Worm (Caenorhabditis elegans): ENCODE measurements around the gene M7.8.

M7.8 gene

ce11 chrIV:11092502-11093080 lies 2.3 kb downstream of the M7.8 start, which contains the start of gene bcc-1 (continued):
- TF ChIP-seq mdl-1 (tag; optimal IDR thresholded peaks at IDR 0.05) (peak in 1 of 2 experiments; percentile 53), nhr-25 (tag; optimal IDR thresholded peaks at IDR 0.05; ENCODE audit: borderline replicate concordance, insufficient read depth) (peak; percentile 10), zfp-3 (GFP tag; conservative IDR thresholded peaks at IDR 0.05) (no peak), set-16 (GFP tag; IDR thresholded peaks at IDR 0.05) (no peak), hif-1 (tag; optimal IDR thresholded peaks at IDR 0.05) (no peak), T26A8.4 (GFP tag; IDR thresholded peaks at IDR 0.05) (no peak), daf-19 (GFP tag; conservative IDR thresholded peaks at IDR 0.05) (no peak), tag-97 (GFP tag; IDR thresholded peaks at IDR 0.05) (no peak), lin-38 (GFP tag; IDR thresholded peaks at IDR 0.05) (no peak), F26F4.8 (GFP tag; conservative IDR thresholded peaks at IDR 0.05) (no peak), nhr-42 (GFP tag; IDR thresholded peaks at IDR 0.05) (no peak), egl-27 (tag; optimal IDR thresholded peaks at IDR 0.05) (no peak), T20F7.1 (GFP tag; optimal IDR thresholded peaks at IDR 0.05) (no peak), nhr-11 (tag; optimal IDR thresholded peaks at IDR 0.05) (no peak), lin-15B (tag; optimal IDR thresholded peaks at IDR 0.05) (no peak)

ce11 chrIV:11089527-11089926 lies 5.4 kb downstream of the M7.8 start, which contains the start of gene M7.7:
M7.7 (plus strand) TSS chrIV:11089827.
- TF ChIP-seq ama-1 (optimal IDR thresholded peaks at IDR 0.05) (no peak), duxl-1 (tag; optimal IDR thresholded peaks at IDR 0.05; ENCODE audit: poor library complexity) (no peak), snpc-4 (tag; optimal IDR thresholded peaks at IDR 0.05) (no peak), rbr-2 (tag; optimal IDR thresholded peaks at IDR 0.05) (no peak), cey-2 (tag; optimal IDR thresholded peaks at IDR 0.05; ENCODE audit: borderline replicate concordance, insufficient read depth) (no peak), madf-9 (GFP tag; conservative IDR thresholded peaks at IDR 0.05) (no peak), F26F4.8 (GFP tag; conservative IDR thresholded peaks at IDR 0.05) (no peak), madf-5 (GFP tag; IDR thresholded peaks at IDR 0.05) (no peak), hif-1 (tag; optimal IDR thresholded peaks at IDR 0.05) (no peak), lin-1 (GFP tag; IDR thresholded peaks at IDR 0.05) (no peak), aly-2 (tag; optimal IDR thresholded peaks at IDR 0.05) (no peak), ztf-7 (tag; optimal IDR thresholded peaks at IDR 0.05) (no peak), nhr-28 (tag; optimal IDR thresholded peaks at IDR 0.05) (no peak), hmg-1.1 (GFP tag; IDR thresholded peaks at IDR 0.05) (no peak), lir-3 (tag; optimal IDR thresholded peaks at IDR 0.05) (no peak)

- TF ChIP-seq aha-1 (tag) (no peak), daf-12 (tag; optimal IDR thresholded peaks at IDR 0.05) (no peak), saeg-2 (GFP tag; IDR thresholded peaks at IDR 0.05) (no peak), F37D6.2 (tag; optimal IDR thresholded peaks at IDR 0.05) (no peak), sdz-12 (GFP tag; optimal IDR thresholded peaks at IDR 0.05) (no peak), ceh-32 (tag; optimal IDR thresholded peaks at IDR 0.05; ENCODE audit: poor library complexity) (no peak), lsy-2 (tag; optimal IDR thresholded peaks at IDR 0.05) (peak in 1 of 2 experiments; percentile 56), lim-7 (GFP tag; IDR thresholded peaks at IDR 0.05) (no peak), mes-2 (tag; optimal IDR thresholded peaks at IDR 0.05; ENCODE audit: poor library complexity, severe bottlenecking) (no peak), set-16 (GFP tag; IDR thresholded peaks at IDR 0.05) (no peak), nhr-25 (tag; optimal IDR thresholded peaks at IDR 0.05; ENCODE audit: borderline replicate concordance, insufficient read depth) (no peak), lin-38 (GFP tag; IDR thresholded peaks at IDR 0.05) (0 out of 2 replicates have a peak, but pooled peaks have one; percentile 21), Y48G9A.11 (GFP tag; IDR thresholded peaks at IDR 0.05) (no peak), F10B5.3 (tag; optimal IDR thresholded peaks at IDR 0.05) (no peak), spr-3 (GFP tag; optimal IDR thresholded peaks at IDR 0.05) (no peak), dve-1 (tag; optimal IDR thresholded peaks at IDR 0.05; ENCODE audit: insufficient read depth) (no peak)
Observed at ce11 chrIV:11083609-11084008, 11.3 kb downstream of the M7.8 start, which contains the start of gene klc-1. klc-1 (plus strand) TSS chrIV:11083735.

All from whole organism, L4 larva.